Worm (Caenorhabditis elegans): ENCODE measurements around the gene R07E5.5.

R07E5.5 gene

DNA sequence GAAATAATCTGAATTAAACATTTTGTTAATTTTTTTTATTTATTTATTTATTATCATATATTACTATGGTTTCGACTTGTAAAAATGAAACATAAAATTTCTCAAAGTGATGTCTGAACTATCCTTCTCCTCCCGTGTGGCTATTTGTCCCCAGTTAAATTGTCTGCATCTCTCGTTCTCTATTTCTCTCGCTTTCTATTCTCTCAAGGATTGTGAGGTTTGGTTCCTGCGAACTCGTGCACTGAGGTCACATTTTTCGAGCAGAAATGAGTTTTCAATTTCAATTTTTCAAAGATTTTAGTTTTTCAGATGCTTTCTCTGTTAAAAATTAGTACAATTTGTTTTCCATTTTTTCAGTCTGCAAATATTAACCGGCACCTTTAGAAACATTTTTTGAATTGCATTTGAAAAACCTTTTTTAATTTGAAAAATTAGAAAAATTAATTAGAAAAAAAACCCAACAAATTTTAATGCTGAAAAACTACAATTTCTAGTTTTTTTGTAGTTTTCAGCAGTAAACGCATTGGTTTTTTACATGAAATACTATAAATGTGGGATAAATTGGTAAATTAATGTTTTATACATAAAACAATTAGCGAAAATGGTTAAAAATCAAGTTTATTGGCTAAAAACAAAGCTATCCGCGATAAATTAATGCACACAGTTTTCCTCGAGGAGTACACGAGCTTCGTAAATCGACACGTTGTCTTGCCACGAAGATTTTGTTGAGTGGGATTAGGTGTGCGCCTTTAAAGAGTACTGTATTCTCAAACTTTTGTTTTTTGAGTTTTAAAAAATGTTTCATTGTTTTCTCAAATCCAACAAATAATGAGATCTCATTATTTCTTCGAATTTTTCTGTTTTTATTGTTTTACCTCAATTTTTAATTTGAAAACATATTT is 15.1 kb downstream of the R07E5.5 start:
- TF ChIP-seq him-1 (tag; optimal IDR thresholded peaks at IDR 0.05) (no peak), W03F9.2 (tag; optimal IDR thresholded peaks at IDR 0.05) (no peak), dao-5 (tag; optimal IDR thresholded peaks at IDR 0.05) (no peak)

DNA sequence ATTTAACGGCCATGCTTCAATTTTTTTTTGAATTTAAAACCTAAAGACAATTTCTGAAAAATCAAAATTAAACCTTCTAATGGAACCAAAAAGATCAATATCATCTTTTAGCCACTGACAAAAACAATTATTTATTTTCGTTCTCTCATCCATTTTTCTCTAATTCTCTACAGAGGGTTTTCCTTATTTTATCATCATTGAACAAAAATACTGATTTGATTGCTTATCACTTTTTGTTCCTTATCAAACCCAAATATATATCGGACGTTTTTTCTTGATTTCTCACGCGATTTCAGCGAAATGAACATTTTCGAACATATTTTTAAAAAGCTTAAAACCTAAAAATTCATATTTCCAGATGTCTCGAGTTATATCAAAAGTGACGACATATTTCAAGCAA is 15.9 kb downstream of the R07E5.5 start, which contains the start of gene mpc-1:
Gene mpc-1, plus strand, starts transcription at position 359 of the 400 bp plus-strand sequence.
- TF ChIP-seq him-1 (tag; optimal IDR thresholded peaks at IDR 0.05) = no peak
- TF ChIP-seq W03F9.2 (tag; optimal IDR thresholded peaks at IDR 0.05) = no peak
- no peak for TF ChIP-seq dao-5 (tag; optimal IDR thresholded peaks at IDR 0.05)

DNA sequence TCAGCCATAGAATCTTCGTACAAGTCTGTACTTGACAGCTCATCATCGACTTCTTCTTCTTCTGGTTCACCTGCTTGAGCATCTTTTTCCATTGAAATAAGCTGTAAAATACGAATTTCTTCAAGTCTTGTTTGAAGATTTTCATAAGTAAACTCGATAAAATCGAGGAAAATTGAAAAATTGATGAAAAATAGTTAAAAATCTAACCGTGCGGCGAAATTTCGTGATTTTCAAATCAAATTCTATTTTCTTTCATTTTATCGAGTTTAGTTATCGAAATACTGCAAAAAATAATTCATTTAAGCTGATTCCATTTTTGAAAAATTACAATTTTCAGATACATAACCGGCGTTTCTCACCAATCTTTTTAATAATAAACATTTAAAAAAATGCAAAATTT is 17.9 kb downstream of the R07E5.5 start, which contains the start of gene R07E5.11:
Gene R07E5.11, minus strand, starts transcription at position 101 of the 400 bp plus-strand sequence.
- no peak for TF ChIP-seq him-1 (tag; optimal IDR thresholded peaks at IDR 0.05)
- TF ChIP-seq W03F9.2 (tag; optimal IDR thresholded peaks at IDR 0.05) = no peak
- no peak for TF ChIP-seq dao-5 (tag; optimal IDR thresholded peaks at IDR 0.05)

DNA sequence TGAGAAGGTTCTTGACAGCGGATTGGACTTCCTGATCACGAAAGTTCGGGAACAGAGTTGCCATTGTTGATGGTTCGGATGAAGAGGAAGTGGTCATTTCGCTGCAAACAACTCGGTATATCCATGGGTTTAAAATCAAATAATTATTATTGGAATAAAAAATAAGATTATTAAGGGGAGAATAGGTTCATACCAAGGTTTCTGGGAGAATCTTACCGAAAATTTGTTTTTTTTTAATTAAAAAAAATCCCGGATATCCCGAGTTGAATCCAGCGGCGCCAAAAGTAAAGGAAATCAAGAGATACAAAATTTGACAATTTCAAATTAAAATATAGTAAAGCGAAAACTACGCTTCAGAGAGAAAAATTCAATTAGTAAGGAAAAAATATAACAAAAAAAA is 20.7 kb downstream of the R07E5.5 start, which contains the start of the genes R07E5.19 and pdcd-2:
Gene R07E5.19, minus strand, starts transcription at position 101 of the 400 bp plus-strand sequence.
Gene pdcd-2, minus strand, starts transcription at position 102 of the 400 bp plus-strand sequence.
- no peak for TF ChIP-seq W03F9.2 (tag; optimal IDR thresholded peaks at IDR 0.05)
- no peak for TF ChIP-seq him-1 (tag; optimal IDR thresholded peaks at IDR 0.05)
- TF ChIP-seq dao-5 (tag; optimal IDR thresholded peaks at IDR 0.05) = no peak

DNA sequence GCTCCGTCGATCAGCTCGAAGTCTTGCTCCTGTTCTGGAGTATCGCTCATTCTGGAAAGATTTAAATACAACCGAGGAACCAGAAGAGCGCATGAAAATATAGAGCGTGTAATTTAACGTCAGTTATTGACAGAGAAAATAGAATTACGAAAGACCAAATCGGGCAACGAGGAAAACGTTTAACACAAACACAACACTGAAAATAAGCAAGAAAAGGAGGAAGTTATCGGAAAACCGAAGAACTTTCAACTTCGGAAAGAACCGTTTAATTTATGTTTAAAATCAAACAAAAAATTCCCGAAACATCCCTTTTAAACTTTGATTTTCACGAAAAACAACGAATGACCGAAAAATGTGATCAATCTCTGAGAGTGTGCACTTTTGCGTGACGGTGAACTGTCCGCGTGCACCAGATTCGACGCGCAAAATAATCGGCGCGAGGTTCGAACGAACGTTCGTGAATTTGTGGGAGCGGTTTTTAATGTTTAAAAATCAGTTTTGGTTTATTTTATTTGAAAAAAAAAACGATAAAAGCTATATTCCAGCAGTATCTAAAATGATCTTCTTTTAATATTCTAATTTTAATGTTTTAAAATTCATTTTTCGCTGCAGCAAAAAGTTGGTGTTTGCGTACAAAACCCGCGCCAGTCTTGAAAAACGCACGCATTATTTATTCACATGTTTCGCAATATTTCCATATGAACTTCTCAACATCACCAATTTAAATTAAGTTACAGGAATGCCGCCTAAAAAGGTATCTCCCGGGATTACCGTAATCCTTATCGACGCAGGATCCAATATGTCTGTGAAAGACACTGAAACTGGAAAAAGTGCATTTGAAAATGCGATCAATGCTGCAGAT is 22.1 kb downstream of the R07E5.5 start, which contains the start of the genes R07E5.7 and cku-80:
Gene R07E5.7, minus strand, starts transcription at position 51 of the 862 bp plus-strand sequence.
Gene cku-80, plus strand, starts transcription at position 732 of the 862 bp plus-strand sequence.
- TF ChIP-seq W03F9.2 (tag; optimal IDR thresholded peaks at IDR 0.05) (peak; percentile 73), him-1 (tag; optimal IDR thresholded peaks at IDR 0.05) (no peak)

DNA sequence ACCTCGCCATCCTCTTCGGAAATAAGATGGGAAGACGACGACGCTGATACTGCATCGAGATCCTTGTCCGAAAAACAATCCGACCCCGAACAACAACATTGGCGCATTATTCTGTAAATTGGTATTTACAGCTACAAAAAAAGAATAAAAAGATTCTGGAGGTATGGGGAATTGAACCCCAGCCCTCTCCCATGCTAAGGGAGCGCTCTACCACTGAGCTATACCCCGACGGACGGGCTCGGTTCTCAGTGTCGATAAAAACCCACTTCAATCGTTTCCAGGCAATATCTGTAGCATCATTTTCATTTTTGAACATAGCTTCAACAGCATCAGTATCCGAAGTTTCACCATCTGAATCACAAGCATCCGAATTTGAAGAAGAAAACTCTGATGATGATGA is 31.6 kb downstream of the R07E5.5 start:
- TF ChIP-seq him-1 (tag; optimal IDR thresholded peaks at IDR 0.05) (no peak), W03F9.2 (tag; optimal IDR thresholded peaks at IDR 0.05) (no peak), dao-5 (tag; optimal IDR thresholded peaks at IDR 0.05) (no peak)

DNA sequence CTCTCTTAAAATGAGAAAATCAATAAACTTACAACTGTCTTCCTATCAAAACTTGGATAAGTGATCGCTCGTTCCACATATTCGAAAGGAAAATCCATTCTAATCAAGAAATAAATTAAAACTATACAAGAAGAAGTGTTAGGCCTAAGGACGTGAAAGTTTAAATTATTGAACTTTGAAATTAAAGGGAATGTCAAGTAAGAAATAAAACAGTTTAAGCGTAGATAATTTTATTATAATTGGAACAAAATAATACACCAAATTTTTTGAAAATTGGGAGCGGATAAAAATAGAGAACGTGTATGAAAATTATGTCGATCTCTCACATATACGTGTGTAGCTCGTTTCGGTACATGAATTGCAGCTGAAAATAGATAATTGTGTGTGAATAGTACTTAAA is 32.2 kb downstream of the R07E5.5 start, which contains the start of gene C28A5.6:
Gene C28A5.6, minus strand, starts transcription at position 101 of the 400 bp plus-strand sequence.
- no peak for TF ChIP-seq him-1 (tag; optimal IDR thresholded peaks at IDR 0.05)
- TF ChIP-seq dao-5 (tag; optimal IDR thresholded peaks at IDR 0.05) = no peak
- no peak for TF ChIP-seq W03F9.2 (tag; optimal IDR thresholded peaks at IDR 0.05)

DNA sequence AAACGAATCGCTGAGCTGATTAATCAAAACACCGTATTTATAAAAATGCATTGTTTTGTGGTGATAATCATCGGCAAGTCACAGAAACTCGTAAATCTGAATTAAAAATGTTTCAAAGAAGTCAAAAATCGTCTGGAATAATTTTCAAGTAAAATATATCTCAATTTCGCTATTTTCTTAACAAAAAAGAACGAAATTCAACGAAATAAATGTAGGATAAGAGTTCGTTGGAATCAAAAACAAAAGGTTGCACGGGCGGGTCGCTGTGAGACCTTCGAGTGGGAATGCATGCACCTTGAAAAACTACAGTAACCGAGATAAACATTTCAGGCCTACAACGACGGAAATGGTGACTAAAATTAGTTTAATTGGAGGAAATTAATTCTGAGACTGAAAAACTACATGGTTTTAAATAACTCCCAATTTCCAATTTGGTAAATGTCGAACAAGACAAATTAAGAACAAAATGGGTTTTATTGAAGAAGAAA is 37.1 kb downstream of the R07E5.5 start, which contains the start of gene C28A5.1:
Gene C28A5.1, minus strand, starts transcription at position 51 of the 488 bp plus-strand sequence.
- TF ChIP-seq dao-5 (tag; optimal IDR thresholded peaks at IDR 0.05) (no peak), him-1 (tag; optimal IDR thresholded peaks at IDR 0.05) (no peak), W03F9.2 (tag; optimal IDR thresholded peaks at IDR 0.05) (peak; percentile 52)

DNA sequence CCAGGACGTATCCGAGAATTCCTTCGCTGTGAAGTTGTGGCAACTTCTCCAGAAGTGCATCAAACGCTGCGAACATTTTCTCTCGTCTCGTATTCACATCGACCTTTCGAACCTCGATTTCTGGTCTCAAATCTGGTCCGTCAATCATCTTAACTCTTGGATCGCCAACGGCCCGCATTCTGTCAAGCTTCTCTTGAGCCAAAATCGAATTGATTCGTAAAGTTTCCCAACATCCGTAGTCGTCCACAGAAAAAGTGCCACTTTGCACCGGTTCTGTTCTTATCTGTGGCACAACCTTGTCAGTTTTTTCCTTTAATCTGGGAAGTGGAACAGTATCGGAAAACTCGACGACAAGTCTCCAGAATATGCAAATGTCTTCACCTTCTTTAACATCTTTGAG is 38.0 kb downstream of the R07E5.5 start:
- no peak for TF ChIP-seq W03F9.2 (tag; optimal IDR thresholded peaks at IDR 0.05)
- TF ChIP-seq him-1 (tag; optimal IDR thresholded peaks at IDR 0.05) = no peak
- no peak for TF ChIP-seq dao-5 (tag; optimal IDR thresholded peaks at IDR 0.05)

DNA sequence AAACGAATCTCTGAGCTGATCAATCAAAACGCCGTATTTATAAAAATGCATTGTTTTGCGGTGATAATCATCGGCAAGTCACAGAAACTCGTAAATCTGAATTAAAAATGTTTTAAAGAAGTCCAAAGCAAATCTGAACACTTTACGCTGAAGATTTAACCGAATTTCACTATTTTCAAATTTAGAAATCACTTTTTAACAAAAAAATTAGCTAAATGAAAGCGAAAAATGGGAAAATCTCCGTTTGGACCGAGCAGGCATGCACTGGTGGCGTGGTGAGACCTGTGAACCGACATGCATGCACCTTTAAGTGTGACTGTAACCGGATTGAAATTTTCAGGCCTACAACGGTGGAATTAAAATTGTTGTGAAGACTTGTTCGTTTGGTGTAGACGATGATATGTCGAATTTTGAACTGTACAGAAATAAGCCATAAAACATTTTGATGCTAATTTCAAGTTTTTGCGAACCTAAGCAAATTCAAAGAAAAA is 42.3 kb downstream of the R07E5.5 start, which contains the start of gene C28A5.2:
Gene C28A5.2, minus strand, starts transcription at position 51 of the 491 bp plus-strand sequence.
- TF ChIP-seq dao-5 (tag; optimal IDR thresholded peaks at IDR 0.05) (no peak), W03F9.2 (tag; optimal IDR thresholded peaks at IDR 0.05) (no peak), him-1 (tag; optimal IDR thresholded peaks at IDR 0.05) (no peak)

DNA sequence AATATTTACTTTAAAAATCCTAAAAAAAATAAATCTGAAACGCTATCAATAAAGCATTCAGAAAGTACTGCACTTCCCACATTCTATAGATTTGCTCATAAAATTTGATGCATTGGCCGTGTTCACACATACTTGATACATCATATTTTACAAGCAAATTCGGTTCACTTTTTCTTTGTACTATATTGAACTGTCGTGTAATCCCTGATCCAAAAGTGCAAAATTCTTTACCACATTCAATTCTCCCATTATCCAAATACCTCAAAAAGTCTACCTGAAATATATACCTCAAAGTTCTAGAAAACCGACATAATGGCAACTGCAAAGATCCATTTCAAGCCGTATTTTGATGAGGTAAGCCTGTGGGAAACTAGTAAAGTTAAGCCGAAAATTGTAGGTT is 44.6 kb downstream of the R07E5.5 start, which contains the start of gene nex-3:
Gene nex-3, plus strand, starts transcription at position 301 of the 400 bp plus-strand sequence.
- TF ChIP-seq W03F9.2 (tag; optimal IDR thresholded peaks at IDR 0.05) (no peak), dao-5 (tag; optimal IDR thresholded peaks at IDR 0.05) (no peak), him-1 (tag; optimal IDR thresholded peaks at IDR 0.05) (no peak)

DNA sequence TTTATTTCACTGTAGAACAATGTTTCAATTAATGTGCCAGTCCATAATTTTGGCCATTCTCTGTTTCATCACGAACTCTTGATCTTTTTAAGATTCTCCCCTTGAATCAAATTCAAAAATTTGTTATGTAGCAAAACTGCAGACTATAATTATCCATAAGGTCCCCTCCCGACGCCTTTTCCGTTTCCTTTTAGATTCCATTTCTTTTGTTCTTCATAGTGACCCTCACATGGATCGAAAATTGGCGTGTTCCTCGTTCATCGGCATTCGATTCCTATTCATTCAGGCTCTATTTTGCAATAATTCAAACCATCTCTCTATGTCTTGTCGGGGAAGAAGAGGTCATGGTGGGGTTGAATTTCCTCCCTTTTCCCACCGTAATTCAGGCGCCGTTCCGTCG is 47.3 kb downstream of the R07E5.5 start:
- TF ChIP-seq W03F9.2 (tag; optimal IDR thresholded peaks at IDR 0.05) = no peak
- TF ChIP-seq him-1 (tag; optimal IDR thresholded peaks at IDR 0.05) = no peak
- no peak for TF ChIP-seq dao-5 (tag; optimal IDR thresholded peaks at IDR 0.05)

DNA sequence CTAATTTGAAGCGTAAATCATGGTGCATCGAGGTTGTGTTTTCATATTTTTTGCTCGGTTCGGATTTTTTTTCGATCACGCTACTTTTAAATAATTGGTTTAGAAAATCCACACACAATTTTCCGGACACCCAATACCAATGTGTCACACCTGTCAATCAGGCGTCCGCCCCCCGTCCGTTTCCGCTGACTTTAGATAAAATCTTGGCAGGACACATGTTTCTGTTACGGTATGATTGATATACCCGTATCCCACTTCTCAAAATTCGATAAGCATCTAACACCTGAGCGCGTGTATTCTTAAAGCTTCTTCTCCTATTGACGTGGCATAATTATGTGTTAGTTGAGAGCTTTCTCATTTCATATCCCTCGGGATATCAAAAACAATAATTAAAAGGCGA is 50.8 kb downstream of the R07E5.5 start:
- TF ChIP-seq him-1 (tag; optimal IDR thresholded peaks at IDR 0.05) (no peak), dao-5 (tag; optimal IDR thresholded peaks at IDR 0.05) (no peak), W03F9.2 (tag; optimal IDR thresholded peaks at IDR 0.05) (no peak)
